Worm (Caenorhabditis elegans) whole organism, L4 larva: ENCODE results near the gene Y55F3BL.4.

Source experiments
- ama-1 ChIP-seq: fragments of 150-350 bp; optimal IDR thresholded peaks from 2 replicates; lab custom pipeline; 2014; ENCODE audit warnings: inconsistent platforms, mixed read lengths
- ces-1 ChIP-seq: fragments of 150-350 bp; sonication (generic microtip); optimal IDR thresholded peaks from 4 replicates; lab custom pipeline; 2014; ENCODE audit warnings: missing biosample characterization, missing genetic modification reagents, missing genetic modification characterization
- cey-2 ChIP-seq: sonication (generic microtip); optimal IDR thresholded peaks from 3 replicates; lab custom pipeline; 2017; ENCODE audit warnings: missing genetic modification characterization, mild to moderate bottlenecking, missing compliant biosample characterization, antibody characterized with exemption, borderline replicate concordance; ENCODE audit not compliant: insufficient read depth
- dpl-1 ChIP-seq: fragments of 150-350 bp; optimal IDR thresholded peaks from 2 replicates; lab custom pipeline; 2014; ENCODE audit warnings: missing biosample characterization, missing genetic modification reagents, missing genetic modification characterization
- jun-1 ChIP-seq: fragments of 150-350 bp; optimal IDR thresholded peaks from 2 replicates; lab custom pipeline; 2014; ENCODE audit warnings: missing biosample characterization, missing genetic modification reagents, missing genetic modification characterization
- lin-39 ChIP-seq: fragments of 150-350 bp; optimal IDR thresholded peaks from 2 replicates; lab custom pipeline; 2014; ENCODE audit warnings: missing biosample characterization, missing genetic modification reagents, missing genetic modification characterization
- lir-3 ChIP-seq: sonication (generic microtip); optimal IDR thresholded peaks from 2 replicates; lab custom pipeline; 2016; ENCODE audit warnings: mild to moderate bottlenecking, missing genetic modification characterization, missing compliant biosample characterization
- mes-2 ChIP-seq: sonication (generic microtip); optimal IDR thresholded peaks from 2 replicates; lab custom pipeline; 2016; ENCODE audit warnings: missing genotype, mild to moderate bottlenecking, missing genetic modification characterization, missing compliant biosample characterization; ENCODE audit not compliant: poor library complexity, severe bottlenecking
- nhr-10 ChIP-seq: fragments of 150-350 bp; optimal IDR thresholded peaks from 2 replicates; lab custom pipeline; 2014; ENCODE audit warnings: missing biosample characterization, missing genetic modification characterization
- nhr-76 ChIP-seq: fragments of 150-350 bp; optimal IDR thresholded peaks from 2 replicates; lab custom pipeline; 2014; ENCODE audit warnings: missing biosample characterization, missing genetic modification characterization
- pqm-1 ChIP-seq: sonication (generic microtip); optimal IDR thresholded peaks from 2 replicates; lab custom pipeline; 2017; ENCODE audit warnings: missing biosample characterization, missing genetic modification characterization
- snpc-4 ChIP-seq: fragments of 150-350 bp; optimal IDR thresholded peaks from 2 replicates; lab custom pipeline; 2014; ENCODE audit warnings: missing biosample characterization, missing genetic modification characterization
- unc-130 ChIP-seq: sonication (generic microtip); optimal IDR thresholded peaks from 2 replicates; lab custom pipeline; 2016; ENCODE audit warnings: missing genetic modification reagents, missing genetic modification characterization, missing compliant biosample characterization

DNA sequence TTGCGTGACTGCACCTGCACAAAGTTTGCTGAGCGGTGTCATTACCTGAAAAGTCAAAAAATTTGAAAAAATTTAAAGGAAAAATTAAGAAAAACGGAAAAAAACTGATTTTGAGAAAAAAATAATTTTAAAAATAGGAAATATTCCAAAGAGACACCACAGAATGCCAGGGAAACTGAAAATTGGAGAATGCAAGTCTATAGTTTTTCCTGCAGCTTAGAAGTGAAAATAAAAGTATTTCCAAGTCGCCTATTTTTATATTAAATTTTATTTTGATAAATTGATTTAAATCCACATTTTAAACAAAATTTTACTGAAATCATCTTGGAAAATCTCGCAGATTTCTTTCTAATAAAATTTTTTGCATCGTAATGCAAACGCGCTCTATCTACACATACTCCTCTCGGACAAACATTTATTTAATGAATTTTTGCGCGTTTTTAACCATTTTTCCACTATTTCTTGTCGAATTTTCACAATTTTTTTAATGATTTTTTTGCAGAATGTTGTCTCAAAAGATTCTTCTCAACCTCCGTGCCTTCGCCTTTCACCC lies 8.3 kb upstream of the Y55F3BL.4 start, which contains the start of the genes F56B3.11 and ech-5:
- TF ChIP-seq ama-1 (lab: Kevin White, UChicago) (no peak), pqm-1 (tag; lab: Kevin White, UChicago) (no peak), nhr-76 (no peak), mes-2 (tag; lab: Kevin White, UChicago) (peak; percentile 72), cey-2 (tag; lab: Kevin White, UChicago) (no peak), dpl-1 (GFP tag; lab: Kevin White, UChicago) (peak; percentile 76), unc-130 (peak; percentile 77), snpc-4 (tag; lab: Kevin White, UChicago) (no peak), lin-39 (tag; lab: Kevin White, UChicago) (no peak), lir-3 (tag; lab: Kevin White, UChicago) (peak; percentile 43), nhr-10 (tag; lab: Kevin White, UChicago) (no peak), jun-1 (tag; lab: Kevin White, UChicago) (no peak), ces-1 (GFP tag; lab: Kevin White, UChicago) (no peak)
